Worm (Caenorhabditis elegans): ENCODE measurements around the gene C34C12.2.

Gene C34C12.2

DNA sequence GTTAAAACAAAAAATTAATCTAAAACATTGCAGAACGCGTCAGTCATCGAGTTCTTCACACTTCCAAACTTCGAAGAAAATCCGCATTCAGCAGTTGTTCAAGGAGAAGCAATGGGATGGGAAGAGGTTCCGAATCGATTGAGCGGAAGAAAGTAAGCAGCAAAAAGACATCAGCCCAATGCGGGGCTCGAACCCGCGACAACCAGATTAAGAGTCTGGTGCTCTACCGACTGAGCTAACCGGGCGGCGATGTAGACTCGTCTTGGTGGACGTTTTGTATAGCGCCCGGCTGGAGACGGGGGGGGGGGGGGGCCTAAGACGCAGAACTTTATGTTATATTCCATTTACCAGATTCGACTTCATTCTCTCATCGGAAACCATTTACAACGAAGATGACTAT, 26.8 kb upstream of the C34C12.2 start:
- TF ChIP-seq elt-1 (tag; optimal IDR thresholded peaks at IDR 0.05) (no peak), mml-1 (tag; optimal IDR thresholded peaks at IDR 0.05) (no peak), ceh-9 (tag; optimal IDR thresholded peaks at IDR 0.05) (no peak), unc-39 (tag; optimal IDR thresholded peaks at IDR 0.05) (no peak), ama-1 (optimal IDR thresholded peaks at IDR 0.05) (no peak), ztf-11 (tag; optimal IDR thresholded peaks at IDR 0.05) (no peak), unc-62 (GFP tag; optimal IDR thresholded peaks at IDR 0.05) (no peak), fkh-10 (GFP tag; optimal IDR thresholded peaks at IDR 0.05) (no peak), mdl-1 (tag; optimal IDR thresholded peaks at IDR 0.05) (no peak), sea-2 (GFP tag; optimal IDR thresholded peaks at IDR 0.05) (no peak), skn-1 (tag; optimal IDR thresholded peaks at IDR 0.05) (no peak), ceh-16 (tag; optimal IDR thresholded peaks at IDR 0.05) (no peak), elt-3 (tag; optimal IDR thresholded peaks at IDR 0.05) (no peak), elt-2 (tag; optimal IDR thresholded peaks at IDR 0.05) (peak; percentile 2), eor-1 (tag; optimal IDR thresholded peaks at IDR 0.05) (no peak), nfya-1 (tag; optimal IDR thresholded peaks at IDR 0.05; ENCODE audit: insufficient read depth) (peak; percentile 12), aly-2 (tag; optimal IDR thresholded peaks at IDR 0.05) (no peak)

DNA sequence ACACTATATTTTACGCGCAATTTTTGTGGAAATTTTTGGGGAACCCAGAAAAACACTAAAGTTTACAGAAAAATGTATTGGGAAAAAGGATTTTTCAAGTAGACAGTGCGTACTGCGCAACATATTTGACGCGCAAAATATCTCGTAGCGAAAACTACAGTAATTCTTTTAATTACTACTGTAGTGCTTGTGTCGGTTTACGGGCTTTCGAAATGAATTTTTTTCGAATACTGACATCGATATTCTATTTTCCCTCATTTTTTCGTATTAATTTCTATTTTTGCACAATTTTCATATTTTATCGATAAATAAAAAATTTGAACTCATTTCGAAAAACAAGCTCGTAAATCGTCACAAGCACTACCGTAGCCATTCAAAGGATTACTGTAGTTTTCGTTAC, 25.0 kb upstream of the C34C12.2 start:
- no peak for TF ChIP-seq ceh-16 (tag; optimal IDR thresholded peaks at IDR 0.05)
- TF ChIP-seq ceh-9 (tag; optimal IDR thresholded peaks at IDR 0.05): no peak
- TF ChIP-seq snpc-4 (tag; optimal IDR thresholded peaks at IDR 0.05): no peak

- no peak for TF ChIP-seq elt-3 (tag; optimal IDR thresholded peaks at IDR 0.05)
- TF ChIP-seq daf-12 (tag; optimal IDR thresholded peaks at IDR 0.05): no peak
- no peak for TF ChIP-seq nhr-43 (tag; optimal IDR thresholded peaks at IDR 0.05; ENCODE audit: poor library complexity, severe bottlenecking)
- peak; percentile 76 for TF ChIP-seq ceh-28 (tag; optimal IDR thresholded peaks at IDR 0.05)
These were observed 23.8 kb upstream of the C34C12.2 start for ce11 chrIII:3429761-3430160.

ce11 chrIII:3430667-3431066, 22.9 kb upstream of the C34C12.2 start:
- TF ChIP-seq nfya-1 (tag; optimal IDR thresholded peaks at IDR 0.05; ENCODE audit: insufficient read depth) (no peak), ceh-28 (tag; optimal IDR thresholded peaks at IDR 0.05) (peak; percentile 67), nhr-23 (tag; optimal IDR thresholded peaks at IDR 0.05) (no peak)

DNA sequence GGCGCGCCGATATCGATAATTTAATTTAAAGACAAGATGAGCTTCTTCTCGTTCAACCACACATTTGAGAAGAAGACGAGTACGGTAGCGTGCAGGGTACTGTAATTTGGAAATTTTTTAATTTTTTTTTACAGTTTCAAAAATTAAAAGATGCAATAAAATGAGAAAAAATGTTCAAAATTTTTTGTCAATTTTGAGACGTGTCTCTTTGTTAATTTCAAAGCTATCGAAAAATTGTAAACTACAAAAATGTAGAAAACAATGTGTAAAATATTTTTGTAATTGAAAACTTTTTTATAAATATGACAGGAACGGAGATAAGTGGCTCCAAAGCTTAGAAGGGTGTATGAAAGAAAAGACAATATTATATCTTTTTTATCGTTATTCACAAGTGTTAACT, 22.2 kb upstream of the C34C12.2 start, which contains the start of gene K01A11.1:
TSS of gene K01A11.1 (minus strand) at position 101 of the 400 bp plus-strand sequence.
- TF ChIP-seq nhr-43 (tag; optimal IDR thresholded peaks at IDR 0.05; ENCODE audit: poor library complexity, severe bottlenecking): no peak
- no peak for TF ChIP-seq elt-3 (tag; optimal IDR thresholded peaks at IDR 0.05)
- TF ChIP-seq ceh-28 (tag; optimal IDR thresholded peaks at IDR 0.05): no peak
- TF ChIP-seq lin-39 (tag; optimal IDR thresholded peaks at IDR 0.05): no peak
- TF ChIP-seq aly-2 (tag; optimal IDR thresholded peaks at IDR 0.05): no peak
- no peak for TF ChIP-seq skn-1 (tag; optimal IDR thresholded peaks at IDR 0.05)
- no peak for TF ChIP-seq sea-2 (GFP tag; optimal IDR thresholded peaks at IDR 0.05)
- TF ChIP-seq fos-1 (tag; optimal IDR thresholded peaks at IDR 0.05): no peak

DNA sequence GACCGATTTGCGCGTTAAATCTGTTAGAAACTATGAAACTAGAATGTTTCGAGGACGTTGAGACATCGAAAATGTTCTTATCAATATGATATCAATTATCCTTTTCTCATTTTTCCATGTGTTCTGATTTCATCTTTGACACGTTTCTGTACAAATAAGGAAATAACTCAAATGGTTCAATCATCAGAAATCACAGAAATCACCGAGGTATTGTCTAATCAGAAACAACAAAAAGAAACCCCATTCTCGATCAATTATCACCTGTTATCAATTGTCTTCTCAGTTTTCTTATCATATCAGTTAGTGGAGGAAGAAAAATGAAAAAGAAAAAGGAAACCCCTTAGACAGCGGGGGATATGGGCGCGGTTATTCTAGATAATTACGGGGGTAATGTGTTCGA, 18.4 kb upstream of the C34C12.2 start:
- TF ChIP-seq nfya-1 (tag; optimal IDR thresholded peaks at IDR 0.05; ENCODE audit: insufficient read depth) (no peak), elt-3 (tag; optimal IDR thresholded peaks at IDR 0.05) (peak; percentile 4 to 89 (median 28)), ceh-82 (tag; optimal IDR thresholded peaks at IDR 0.05) (no peak), mml-1 (tag; optimal IDR thresholded peaks at IDR 0.05) (no peak), ztf-11 (tag; optimal IDR thresholded peaks at IDR 0.05) (no peak), ceh-28 (tag; optimal IDR thresholded peaks at IDR 0.05) (peak; percentile 61), pqm-1 (tag; optimal IDR thresholded peaks at IDR 0.05) (peak; percentile 23), nhr-43 (tag; optimal IDR thresholded peaks at IDR 0.05; ENCODE audit: poor library complexity, severe bottlenecking) (peak; percentile 61), elt-2 (tag; optimal IDR thresholded peaks at IDR 0.05) (peak; percentile 51), nhr-23 (tag; optimal IDR thresholded peaks at IDR 0.05) (peak; percentile 88), tbx-2 (tag; optimal IDR thresholded peaks at IDR 0.05) (no peak), unc-39 (tag; optimal IDR thresholded peaks at IDR 0.05) (no peak), aly-2 (tag; optimal IDR thresholded peaks at IDR 0.05) (no peak)

ce11 chrIII:3437139-3437538, 16.4 kb upstream of the C34C12.2 start:
- TF ChIP-seq egl-5 (tag; optimal IDR thresholded peaks at IDR 0.05) (peak; percentile 86), nhr-76 (tag; optimal IDR thresholded peaks at IDR 0.05) (no peak), elt-1 (tag; optimal IDR thresholded peaks at IDR 0.05) (peak; percentile 20), nhr-28 (tag; optimal IDR thresholded peaks at IDR 0.05) (no peak), sea-2 (GFP tag; optimal IDR thresholded peaks at IDR 0.05) (no peak), ceh-82 (tag; optimal IDR thresholded peaks at IDR 0.05) (no peak), lin-39 (tag; optimal IDR thresholded peaks at IDR 0.05) (peak; percentile 86), nfya-1 (tag; optimal IDR thresholded peaks at IDR 0.05; ENCODE audit: insufficient read depth) (peak; percentile 36), jun-1 (tag; optimal IDR thresholded peaks at IDR 0.05) (no peak), R02D3.7 (tag; optimal IDR thresholded peaks at IDR 0.05) (no peak), ZK546.5 (tag; optimal IDR thresholded peaks at IDR 0.05) (no peak), nhr-12 (tag; optimal IDR thresholded peaks at IDR 0.05) (no peak), nhr-23 (tag; optimal IDR thresholded peaks at IDR 0.05) (no peak), ceh-16 (tag; optimal IDR thresholded peaks at IDR 0.05) (no peak), nhr-237 (tag; optimal IDR thresholded peaks at IDR 0.05) (no peak), nhr-11 (tag; optimal IDR thresholded peaks at IDR 0.05) (no peak)

Data from whole organism, L3 larva.